Fruit fly (Drosophila melanogaster) whole organism, embryonic: ENCODE measurements around the gene CG4593.

ENCODE experiments used
- Ada2b ChIP-seq: fragments of 200-800 bp; sonication (Bioruptor generic); IDR thresholded peaks from 2 replicates; pipeline ENCODE4 v1.3.6; 2022; ENCODE audit warnings: missing biosample characterization, missing genetic modification characterization
- Blimp-1 ChIP-seq: fragments of 200-800 bp; sonication (Bioruptor generic); optimal IDR thresholded peaks from 3 replicates; lab custom pipeline; 2018; ENCODE audit warnings: missing biosample characterization, missing genetic modification characterization, mild to moderate bottlenecking, moderate library complexity, missing genetic modification reagents
- CG10431 ChIP-seq: fragments of 200-800 bp; sonication (Bioruptor generic); optimal IDR thresholded peaks from 3 replicates; lab custom pipeline; 2018; ENCODE audit warnings: missing biosample characterization, mild to moderate bottlenecking, missing genetic modification characterization
- CG10565 ChIP-seq: fragments of 200-800 bp; sonication (Bioruptor generic); optimal IDR thresholded peaks from 3 replicates; lab custom pipeline; 2016; ENCODE audit warnings: missing biosample characterization, mild to moderate bottlenecking, missing genetic modification characterization
- CG14965 ChIP-seq: fragments of 200-800 bp; sonication (Bioruptor generic); optimal IDR thresholded peaks from 2 replicates; lab custom pipeline; 2016; ENCODE audit warnings: missing biosample characterization, missing genetic modification characterization, borderline replicate concordance
- CG15696 ChIP-seq: fragments of 200-800 bp; sonication (Bioruptor generic); optimal IDR thresholded peaks from 2 replicates; lab custom pipeline; 2019; ENCODE audit warnings: missing biosample characterization, mild to moderate bottlenecking, missing genetic modification characterization, moderate library complexity
- CG17568 ChIP-seq: fragments of 200-800 bp; sonication (Bioruptor generic); optimal IDR thresholded peaks from 2 replicates; lab custom pipeline; 2018; ENCODE audit warnings: missing biosample characterization, mild to moderate bottlenecking, missing genetic modification characterization, moderate library complexity
- CG2199 ChIP-seq: fragments of 200-800 bp; sonication (Bioruptor generic); IDR thresholded peaks from 3 replicates; pipeline ENCODE4 v1.3.6; 2022; ENCODE audit warnings: missing biosample characterization, missing genetic modification characterization
- CG32767 ChIP-seq: fragments of 200-800 bp; sonication (Bioruptor generic); IDR thresholded peaks from 2 replicates; pipeline ENCODE4 v1.3.6; 2022; ENCODE audit warnings: missing biosample characterization, missing genetic modification characterization
- CG33213 ChIP-seq: fragments of 200-800 bp; sonication (Bioruptor generic); optimal IDR thresholded peaks from 3 replicates; lab custom pipeline; 2016; ENCODE audit warnings: missing biosample characterization, missing genetic modification characterization
- CG3407 ChIP-seq: fragments of 200-800 bp; sonication (Bioruptor generic); optimal IDR thresholded peaks from 2 replicates; lab custom pipeline; 2018; ENCODE audit warnings: missing biosample characterization, mild to moderate bottlenecking, missing genetic modification characterization
- CG3995 ChIP-seq: fragments of 200-800 bp; sonication (Bioruptor generic); optimal IDR thresholded peaks from 3 replicates; lab custom pipeline; 2016; ENCODE audit warnings: missing biosample characterization, missing genetic modification characterization
- CG4328 ChIP-seq: fragments of 200-800 bp; sonication (Bioruptor generic); optimal IDR thresholded peaks from 3 replicates; lab custom pipeline; 2017; ENCODE audit warnings: missing biosample characterization, missing genetic modification reagents, missing genetic modification characterization
- CG4360 ChIP-seq: fragments of 200-800 bp; sonication (Bioruptor generic); IDR thresholded peaks from 2 replicates; pipeline ENCODE4 v1.3.6; 2022; ENCODE audit warnings: missing biosample characterization, missing genetic modification characterization
- CG4617 ChIP-seq: fragments of 200-800 bp; sonication (Bioruptor generic); optimal IDR thresholded peaks from 3 replicates; lab custom pipeline; 2016; ENCODE audit warnings: missing biosample characterization, missing genetic modification characterization, borderline replicate concordance
- CG4820 ChIP-seq: fragments of 200-800 bp; sonication (Bioruptor generic); optimal IDR thresholded peaks from 3 replicates; lab custom pipeline; 2016; ENCODE audit warnings: missing biosample characterization, missing genetic modification characterization
- CG6689 ChIP-seq: fragments of 200-800 bp; sonication (Bioruptor generic); IDR thresholded peaks from 2 replicates; pipeline ENCODE4 v1.3.6; 2022; ENCODE audit warnings: missing biosample characterization, missing genetic modification characterization
- CG7372 ChIP-seq: fragments of 200-800 bp; sonication (Bioruptor generic); IDR thresholded peaks from 2 replicates; pipeline ENCODE4 v1.3.6; 2022; ENCODE audit warnings: missing biosample characterization, missing genetic modification characterization
- CG7556 ChIP-seq: fragments of 200-800 bp; sonication (Bioruptor generic); optimal IDR thresholded peaks from 2 replicates; lab custom pipeline; 2017; ENCODE audit warnings: missing biosample characterization, mild to moderate bottlenecking, missing genetic modification characterization
- CkIIα-i1 ChIP-seq: fragments of 200-800 bp; sonication (Bioruptor generic); IDR thresholded peaks from 2 replicates; pipeline ENCODE4 v1.3.6; 2022; ENCODE audit warnings: missing biosample characterization, missing genetic modification characterization
- CoRest ChIP-seq: fragments of 200-800 bp; sonication (Bioruptor generic); optimal IDR thresholded peaks from 3 replicates; lab custom pipeline; 2018; ENCODE audit warnings: missing biosample characterization, mild to moderate bottlenecking, missing genetic modification characterization, moderate library complexity
- Deaf1 ChIP-seq: fragments of 200-800 bp; optimal IDR thresholded peaks from 3 replicates; lab custom pipeline; 2019; ENCODE audit warnings: missing biosample characterization, mild to moderate bottlenecking, missing genetic modification characterization, moderate library complexity
- Dek ChIP-seq: fragments of 200-800 bp; sonication (Bioruptor generic); optimal IDR thresholded peaks from 3 replicates; lab custom pipeline; 2019; ENCODE audit warnings: missing biosample characterization, mild to moderate bottlenecking, missing genetic modification characterization, moderate library complexity
- Dll ChIP-seq: fragments of 200-800 bp; sonication (Bioruptor generic); IDR thresholded peaks from 4 replicates; pipeline ENCODE4 v1.3.6; 2022; ENCODE audit warnings: missing biosample characterization, missing genetic modification characterization; ENCODE audit not compliant: partially characterized antibody
- HLH4C ChIP-seq: fragments of 200-800 bp; sonication (Bioruptor generic); IDR thresholded peaks from 3 replicates; pipeline ENCODE4 v1.3.6; 2022; ENCODE audit warnings: missing biosample characterization, missing genetic modification characterization; ENCODE audit not compliant: partially characterized antibody
- Hr78 ChIP-seq, 2 experiments: fragments of 200-800 bp in 1 of 2; fragments of >200 bp in 1 of 2; sonication (Bioruptor generic) in 1 of 2; optimal IDR thresholded peaks; 2 replicates each; lab custom pipeline; 2017 to 2019; ENCODE audit warnings: missing biosample characterization in 2 of 2, missing genetic modification characterization in 2 of 2, mild to moderate bottlenecking in 1 of 2, moderate library complexity in 1 of 2
- NC2β ChIP-seq: fragments of 200-800 bp; sonication (Bioruptor generic); optimal IDR thresholded peaks from 2 replicates; lab custom pipeline; 2016; ENCODE audit warnings: missing biosample characterization, missing genetic modification characterization
- Tbp ChIP-seq: fragments of >200 bp; optimal IDR thresholded peaks from 2 replicates; lab custom pipeline; 2018; ENCODE audit warnings: missing biosample characterization, missing genetic modification characterization
- Trl ChIP-seq, 3 experiments: fragments of >200 bp in 2 of 3; fragments of 200-800 bp in 1 of 3; sonication (Bioruptor generic) in 1 of 3; optimal IDR thresholded peaks; 2 replicates in 1 of 3; 3 replicates in 2 of 3; lab custom pipeline; 2016 to 2017; ENCODE audit warnings: missing biosample characterization in 1 of 3, missing genetic modification characterization in 1 of 3
- ash1 ChIP-seq: fragments of 200-800 bp; sonication (Bioruptor generic); optimal IDR thresholded peaks from 2 replicates; lab custom pipeline; 2018; ENCODE audit warnings: missing biosample characterization, mild to moderate bottlenecking, missing genetic modification characterization
- bab2 ChIP-seq: fragments of 200-800 bp; sonication (Bioruptor generic); optimal IDR thresholded peaks from 2 replicates; lab custom pipeline; 2016; ENCODE audit warnings: missing biosample characterization, missing genetic modification characterization
- cas ChIP-seq: fragments of 200-800 bp; sonication (Bioruptor generic); IDR thresholded peaks from 2 replicates; pipeline ENCODE4 v1.3.6; 2022; ENCODE audit warnings: missing biosample characterization, missing genetic modification characterization
- chm ChIP-seq: fragments of 200-800 bp; sonication (Bioruptor generic); IDR thresholded peaks from 2 replicates; pipeline ENCODE4 v1.3.6; 2022; ENCODE audit warnings: missing biosample characterization, missing genetic modification characterization
- crol ChIP-seq: fragments of 200-800 bp; sonication (Bioruptor generic); IDR thresholded peaks from 2 replicates; pipeline ENCODE4 v1.3.6; 2022; ENCODE audit warnings: missing biosample characterization, missing genetic modification characterization
- dpn ChIP-seq, 2 experiments: fragments of 200-800 bp; sonication (Bioruptor generic); optimal IDR thresholded peaks; 3 replicates each; lab custom pipeline; 2016; ENCODE audit warnings: missing biosample characterization in 2 of 2, missing genetic modification characterization in 2 of 2
- fd102C ChIP-seq: fragments of 200-800 bp; sonication (Bioruptor generic); optimal IDR thresholded peaks from 2 replicates; lab custom pipeline; 2018; ENCODE audit warnings: missing biosample characterization, mild to moderate bottlenecking, missing genetic modification characterization, moderate library complexity
- fu2 ChIP-seq: fragments of 200-800 bp; sonication (Bioruptor generic); optimal IDR thresholded peaks from 2 replicates; lab custom pipeline; 2016; ENCODE audit warnings: missing biosample characterization, missing genetic modification characterization
- hth ChIP-seq: fragments of >200 bp; optimal IDR thresholded peaks from 2 replicates; lab custom pipeline; 2017; ENCODE audit warnings: inconsistent platforms
- insv ChIP-seq, 2 experiments: fragments of 200-800 bp; sonication (Bioruptor generic); optimal IDR thresholded peaks; 3 replicates each; lab custom pipeline; 2016 to 2018; ENCODE audit warnings: missing biosample characterization in 2 of 2, missing genetic modification characterization in 2 of 2
- klu ChIP-seq: fragments of 200-800 bp; sonication (Bioruptor generic); IDR thresholded peaks from 2 replicates; pipeline ENCODE4 v1.3.6; 2022; ENCODE audit warnings: missing biosample characterization, missing genetic modification characterization
- kni ChIP-seq: fragments of 200-800 bp; sonication (Bioruptor generic); optimal IDR thresholded peaks from 3 replicates; lab custom pipeline; 2017; ENCODE audit warnings: mild to moderate bottlenecking, missing biosample characterization, missing genetic modification reagents, missing genetic modification characterization
- lov ChIP-seq, 2 experiments: fragments of 200-800 bp in 1 of 2; fragments of >200 bp in 1 of 2; sonication (Bioruptor generic) in 1 of 2; IDR thresholded peaks in 1 of 2; optimal IDR thresholded peaks in 1 of 2; 2 replicates in 1 of 2; 3 replicates in 1 of 2; pipeline versions ENCODE4 v1.3.6 to Lab custom; 2017 to 2022; ENCODE audit warnings: missing biosample characterization in 1 of 2, missing genetic modification characterization in 1 of 2
- nerfin-1 ChIP-seq: fragments of 200-800 bp; sonication (Bioruptor generic); optimal IDR thresholded peaks from 3 replicates; lab custom pipeline; 2019; ENCODE audit warnings: missing biosample characterization, mild to moderate bottlenecking, missing genetic modification characterization, moderate library complexity
- pita ChIP-seq: fragments of 200-800 bp; sonication (Bioruptor generic); optimal IDR thresholded peaks from 2 replicates; lab custom pipeline; 2017; ENCODE audit warnings: missing biosample characterization, mild to moderate bottlenecking, missing genetic modification characterization
- ranshi ChIP-seq: fragments of 200-800 bp; sonication (Bioruptor generic); IDR thresholded peaks from 2 replicates; pipeline ENCODE4 v1.3.6; 2022; ENCODE audit warnings: missing biosample characterization, missing genetic modification characterization
- tap ChIP-seq: fragments of 200-800 bp; optimal IDR thresholded peaks from 3 replicates; lab custom pipeline; 2019; ENCODE audit warnings: missing biosample characterization, mild to moderate bottlenecking, missing genetic modification characterization, moderate library complexity
- tgo ChIP-seq: fragments of 200-800 bp; sonication (Bioruptor generic); IDR thresholded peaks from 3 replicates; pipeline ENCODE4 v1.3.6; 2022; ENCODE audit warnings: missing biosample characterization, missing genetic modification characterization
- twi ChIP-seq: fragments of 200-800 bp; optimal IDR thresholded peaks from 2 replicates; lab custom pipeline; 2019; ENCODE audit warnings: missing biosample characterization, mild to moderate bottlenecking, missing genetic modification characterization, moderate library complexity
- unc-4 ChIP-seq: fragments of 200-800 bp; sonication (Bioruptor generic); IDR thresholded peaks from 2 replicates; pipeline ENCODE4 v1.3.6; 2022; ENCODE audit warnings: missing biosample characterization, missing genetic modification characterization; ENCODE audit not compliant: partially characterized antibody
- usp ChIP-seq: fragments of >200 bp; optimal IDR thresholded peaks from 2 replicates; lab custom pipeline; 2017; ENCODE audit warnings: missing biosample characterization, missing genetic modification characterization

CG4593 gene

DNA sequence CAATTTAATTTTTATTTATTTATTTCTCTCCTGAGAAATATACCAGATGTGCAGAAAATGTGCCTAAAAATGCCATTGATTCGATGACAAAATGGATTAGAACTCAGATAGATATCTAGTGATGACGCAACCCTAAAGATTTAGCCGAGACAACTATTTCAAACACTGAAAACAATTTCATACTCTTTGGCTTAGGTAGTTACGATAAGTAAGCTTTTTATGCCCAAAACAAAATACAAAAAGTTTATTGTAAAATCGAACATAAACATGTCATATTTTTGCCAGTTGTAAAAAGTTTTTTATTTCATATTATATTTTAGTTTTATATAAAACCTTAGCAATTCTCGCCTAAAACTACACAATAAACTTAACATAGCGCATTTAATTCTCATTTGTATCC, 40.3 kb upstream of the CG4593 start, which contains the start of gene CG3040 (continued):
- TF ChIP-seq pita (GFP tag; lab: Kevin White, UChicago) (peak; percentile 86), CG4328 (GFP tag; lab: Kevin White, UChicago) (no peak), Tbp (GFP tag; lab: Kevin White, UChicago) (no peak), crol (GFP tag; lab: Robert Waterston, UW) (no peak), CG2199 (GFP tag; lab: Robert Waterston, UW) (no peak), hth (no peak), CG10431 (no peak), CG3407 (no peak), CG4617 (GFP tag; lab: Kevin White, UChicago) (peak; percentile 81), cas (GFP tag; lab: Robert Waterston, UW) (no peak), CG7372 (GFP tag; lab: Robert Waterston, UW) (no peak), Dll (GFP tag; lab: Robert Waterston, UW) (no peak), HLH4C (GFP tag; lab: Robert Waterston, UW) (no peak), insv (GFP tag; optimal IDR thresholded peaks at IDR 0.05; lab: Kevin White, UChicago) (peak in 1 of 2 experiments; percentile 16), CG15696 (peak; percentile 17), lov (optimal IDR thresholded peaks at IDR 0.05; lab: Kevin White, UChicago) (no peak), lov (GFP tag; IDR thresholded peaks at IDR 0.05; lab: Robert Waterston, UW) (no peak), Hr78 (GFP tag; optimal IDR thresholded peaks at IDR 0.05; lab: Kevin White, UChicago) (no peak), unc-4 (no peak), Deaf1 (tag; lab: Kevin White, UChicago) (peak; percentile 19), CG7556 (peak; percentile 20), CG10565 (GFP tag; lab: Kevin White, UChicago) (no peak), CG17568 (peak; percentile 32), CG14965 (GFP tag; lab: Kevin White, UChicago) (no peak), Dek (tag; lab: Kevin White, UChicago) (peak; percentile 54), bab2 (no peak), NC2β (GFP tag; lab: Kevin White, UChicago) (no peak), tgo (GFP tag; lab: Robert Waterston, UW) (no peak), chm (GFP tag; lab: Robert Waterston, UW) (no peak), nerfin-1 (tag; lab: Kevin White, UChicago) (no peak), Ada2b (GFP tag; lab: Robert Waterston, UW) (peak; percentile 22; the same call in 1 of the 2 replicates), fu2 (GFP tag; lab: Kevin White, UChicago) (no peak), CG4820 (GFP tag; lab: Kevin White, UChicago) (peak; percentile 7), twi (tag; lab: Kevin White, UChicago) (peak; percentile 47), CkIIα-i1 (GFP tag; lab: Robert Waterston, UW) (no peak), tap (no peak), fd102C (GFP tag; lab: Kevin White, UChicago) (no peak), ranshi (GFP tag; lab: Robert Waterston, UW) (no peak), klu (GFP tag; lab: Robert Waterston, UW) (no peak), kni (GFP tag; lab: Kevin White, UChicago) (no peak), CoRest (tag; lab: Kevin White, UChicago) (peak; percentile 43), dpn (GFP tag; optimal IDR thresholded peaks at IDR 0.05; lab: Kevin White, UChicago) (peak in 1 of 2 experiments; percentile 42), usp (GFP tag; lab: Kevin White, UChicago) (no peak), Blimp-1 (GFP tag; lab: Kevin White, UChicago) (peak; percentile 24), ash1 (no peak), CG3995 (GFP tag; lab: Kevin White, UChicago) (no peak), CG32767 (no peak), Trl (optimal IDR thresholded peaks at IDR 0.05; lab: Kevin White, UChicago) (no peak), Trl (GFP tag; optimal IDR thresholded peaks at IDR 0.05; lab: Kevin White, UChicago) (no peak), CG33213 (GFP tag; lab: Kevin White, UChicago) (peak; percentile 39), CG6689 (GFP tag; lab: Robert Waterston, UW) (no peak), CG4360 (GFP tag; lab: Robert Waterston, UW) (no peak)
